Worm (Caenorhabditis elegans): Measurements from ENCODE around the gene fbxb-38.

DNA sequence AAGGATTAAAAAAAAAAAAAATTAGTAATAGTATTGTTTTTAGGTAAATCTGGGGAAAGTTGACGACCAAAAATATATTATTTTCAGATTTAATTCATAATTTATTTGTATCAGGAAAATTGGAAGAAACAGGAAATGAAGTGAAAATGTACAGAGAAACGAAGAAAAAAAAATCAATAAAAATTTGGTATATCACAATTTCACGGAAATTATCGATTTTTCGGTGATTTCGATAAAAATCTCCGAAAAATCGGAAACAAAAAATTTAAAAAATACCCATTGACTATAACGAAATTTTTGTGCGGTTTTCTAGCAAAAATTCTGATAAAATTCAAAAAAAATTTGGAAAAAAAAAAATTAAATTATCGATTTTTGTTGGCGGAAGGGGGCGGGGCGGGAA lies 23.7 kb upstream of the fbxb-38 start:
- TF ChIP-seq nhr-11 (tag; optimal IDR thresholded peaks at IDR 0.05) (no peak), tbx-7 (tag; optimal IDR thresholded peaks at IDR 0.05) (no peak), unc-42 (tag; optimal IDR thresholded peaks at IDR 0.05) (no peak), fkh-10 (GFP tag; optimal IDR thresholded peaks at IDR 0.05) (no peak), odd-2 (tag; optimal IDR thresholded peaks at IDR 0.05) (no peak), nhr-232 (tag; optimal IDR thresholded peaks at IDR 0.05) (no peak), ceh-9 (tag; optimal IDR thresholded peaks at IDR 0.05) (no peak)

Measured in whole organism, late embryonic.